Worm (Caenorhabditis elegans) whole organism, mixed stage, embryonic: ENCODE results near the gene tkt-1.

Experiments used
- M03D4.4 ChIP-seq: sonication (generic microtip); optimal IDR thresholded peaks from 2 replicates; lab custom pipeline; 2017; ENCODE audit warnings: mild to moderate bottlenecking, missing genetic modification characterization, missing compliant biosample characterization
- mep-1 ChIP-seq: fragments of 150-350 bp; optimal IDR thresholded peaks from 2 replicates; lab custom pipeline; 2017; ENCODE audit warnings: missing biosample characterization, missing genetic modification reagents, missing genetic modification characterization, inconsistent platforms

DNA sequence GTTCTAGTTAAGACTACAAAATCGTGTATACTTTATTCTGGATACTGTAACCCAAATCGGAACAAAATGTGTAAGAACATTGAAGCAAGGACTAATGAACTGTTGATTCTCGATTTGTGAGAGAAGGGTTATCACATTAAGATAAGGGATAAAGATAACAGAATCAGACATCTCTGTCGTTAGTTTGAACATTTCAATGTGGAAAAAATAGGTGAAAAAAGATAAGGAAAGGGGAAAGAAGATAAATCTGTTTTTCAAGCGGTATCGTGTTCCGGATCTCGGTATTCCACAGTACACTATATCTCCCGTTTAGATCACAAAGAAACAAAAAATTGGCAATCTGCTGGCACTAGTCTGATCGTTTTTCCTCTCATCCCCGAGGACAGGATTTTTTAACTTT, 17.6 kb downstream of the tkt-1 start:
- TF ChIP-seq M03D4.4 (tag; lab: Kevin White, UChicago) (no peak), mep-1 (no peak)
